Fruit fly (Drosophila melanogaster) whole organism, pupa: ENCODE data around the gene Ndc1.
A peak's percentile ranks its signal among the peaks of the same experiment; 100 is the strongest.

Experiments used
- CG10348 ChIP-seq: fragments of 200-800 bp; sonication (Bioruptor generic); IDR thresholded peaks from 2 replicates; pipeline ENCODE4 v1.3.6; 2022; ENCODE audit warnings: missing biosample characterization, missing genetic modification characterization
- CG12605 ChIP-seq: fragments of 200-800 bp; sonication (Bioruptor generic); IDR thresholded peaks from 2 replicates; pipeline ENCODE4 v1.3.6; 2022; ENCODE audit warnings: missing biosample characterization, missing genetic modification characterization
- CG13204 ChIP-seq: fragments of 200-800 bp; sonication (Bioruptor generic); optimal IDR thresholded peaks from 2 replicates; lab custom pipeline; 2018; ENCODE audit warnings: missing biosample characterization, mild to moderate bottlenecking, missing genetic modification characterization, moderate library complexity
- CG14655 ChIP-seq: fragments of 200-800 bp; sonication (Bioruptor generic); optimal IDR thresholded peaks from 3 replicates; lab custom pipeline; 2017; ENCODE audit warnings: mild to moderate bottlenecking, missing biosample characterization, missing genetic modification reagents, missing genetic modification characterization
- CG15710 ChIP-seq: fragments of 200-800 bp; sonication (Bioruptor generic); optimal IDR thresholded peaks from 2 replicates; lab custom pipeline; 2018; ENCODE audit warnings: missing biosample characterization, mild to moderate bottlenecking, missing genetic modification characterization, moderate library complexity
- CG17806 ChIP-seq: fragments of 200-800 bp; sonication (Bioruptor generic); optimal IDR thresholded peaks from 2 replicates; lab custom pipeline; 2018; ENCODE audit warnings: missing biosample characterization, mild to moderate bottlenecking, missing genetic modification characterization, moderate library complexity
- CG32121 ChIP-seq: fragments of 200-800 bp; sonication (Bioruptor generic); IDR thresholded peaks from 2 replicates; pipeline ENCODE4 v1.3.6; 2022; ENCODE audit warnings: missing biosample characterization, missing genetic modification characterization
- CG34367 ChIP-seq: fragments of 200-800 bp; sonication (Bioruptor generic); optimal IDR thresholded peaks from 2 replicates; lab custom pipeline; 2018; ENCODE audit warnings: missing biosample characterization, mild to moderate bottlenecking, missing genetic modification characterization
- CG4496 ChIP-seq: fragments of 200-800 bp; sonication (Bioruptor generic); IDR thresholded peaks from 3 replicates; pipeline ENCODE4 v1.3.6; 2022; ENCODE audit warnings: missing biosample characterization, missing genetic modification characterization
- CG8159 ChIP-seq: fragments of 200-800 bp; sonication (Bioruptor generic); optimal IDR thresholded peaks from 3 replicates; lab custom pipeline; 2018; ENCODE audit warnings: missing biosample characterization, mild to moderate bottlenecking, missing genetic modification characterization, moderate library complexity
- CG8301 ChIP-seq: fragments of 200-800 bp; sonication (Bioruptor generic); optimal IDR thresholded peaks from 2 replicates; lab custom pipeline; 2018; ENCODE audit warnings: missing biosample characterization, mild to moderate bottlenecking, missing genetic modification characterization
- CG9948 ChIP-seq: fragments of 200-800 bp; sonication (Bioruptor generic); optimal IDR thresholded peaks from 2 replicates; lab custom pipeline; 2018; ENCODE audit warnings: missing biosample characterization, mild to moderate bottlenecking, missing genetic modification characterization, moderate library complexity
- D1 ChIP-seq: fragments of 200-800 bp; sonication (Bioruptor generic); optimal IDR thresholded peaks from 2 replicates; lab custom pipeline; 2018; ENCODE audit warnings: missing biosample characterization, mild to moderate bottlenecking, missing genetic modification characterization, moderate library complexity
- EcR ChIP-seq: fragments of 200-800 bp; sonication (Bioruptor generic); optimal IDR thresholded peaks from 3 replicates; lab custom pipeline; 2019; ENCODE audit warnings: missing biosample characterization, missing genetic modification characterization, mild to moderate bottlenecking, moderate library complexity, missing genetic modification reagents
- Ets98B ChIP-seq: fragments of 200-800 bp; sonication (Bioruptor generic); IDR thresholded peaks from 2 replicates; pipeline ENCODE4 v1.3.6; 2022; ENCODE audit warnings: missing biosample characterization, missing genetic modification characterization
- Pif1A ChIP-seq: fragments of 200-800 bp; sonication (Bioruptor generic); optimal IDR thresholded peaks from 3 replicates; lab custom pipeline; 2016; ENCODE audit warnings: missing biosample characterization, missing genetic modification characterization
- Pif1B ChIP-seq: fragments of 200-800 bp; sonication (Bioruptor generic); optimal IDR thresholded peaks from 3 replicates; lab custom pipeline; 2016; ENCODE audit warnings: missing biosample characterization, missing genetic modification characterization
- Snoo ChIP-seq: fragments of 200-800 bp; sonication (Bioruptor generic); optimal IDR thresholded peaks from 3 replicates; lab custom pipeline; 2017; ENCODE audit warnings: missing biosample characterization, mild to moderate bottlenecking, missing genetic modification characterization, inconsistent platforms
- fd96Ca ChIP-seq: fragments of 200-800 bp; sonication (Bioruptor generic); IDR thresholded peaks from 3 replicates; pipeline ENCODE4 v1.3.6; 2022; ENCODE audit warnings: missing biosample characterization, missing genetic modification characterization
- gl ChIP-seq: fragments of 200-800 bp; sonication (Bioruptor generic); optimal IDR thresholded peaks from 2 replicates; lab custom pipeline; 2018; ENCODE audit warnings: missing biosample characterization, mild to moderate bottlenecking, missing genetic modification characterization
- rn ChIP-seq: fragments of 200-800 bp; sonication (Bioruptor generic); IDR thresholded peaks from 2 replicates; pipeline ENCODE4 v1.3.6; 2022; ENCODE audit warnings: missing biosample characterization, missing genetic modification characterization

Ndc1 gene

DNA sequence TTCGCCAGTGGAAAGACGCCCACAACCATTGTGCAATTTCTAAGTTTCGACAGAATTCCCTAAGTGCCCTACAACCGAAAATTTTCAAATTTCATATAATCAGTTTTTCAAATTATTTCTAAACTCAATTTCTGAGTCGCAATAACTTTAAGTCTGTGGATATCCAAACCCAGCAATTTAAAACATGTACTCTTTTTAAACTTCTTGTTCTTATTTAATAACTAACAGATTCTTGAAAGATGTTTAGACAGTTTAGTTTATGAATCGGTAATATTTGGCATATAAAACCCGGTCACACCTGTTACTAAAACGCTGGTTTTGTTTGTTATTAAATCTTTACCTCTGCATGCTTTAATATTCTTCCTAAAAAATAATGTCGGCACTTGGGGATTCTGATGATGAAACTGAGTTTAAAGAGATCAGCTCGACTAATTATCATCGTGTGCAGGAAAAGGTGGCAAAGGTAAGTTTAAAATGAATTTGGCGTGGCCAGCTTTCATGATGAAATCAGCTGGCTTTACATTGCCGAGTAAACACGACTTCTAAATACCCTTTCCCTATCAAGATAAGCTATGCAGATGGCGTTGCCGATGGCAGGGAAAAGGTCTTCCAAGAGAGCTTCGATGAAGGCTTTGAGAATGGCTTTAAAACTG, 4.9 kb downstream of the Ndc1 start, which contains the start of the genes CG43998, CG43999 and CG31142:
Gene CG43998 (minus strand): TSS at position 51 of the 653 bp plus-strand sequence.
Gene CG43999 (minus strand): TSS at position 51 of the 653 bp plus-strand sequence.
Gene CG31142 (plus strand): TSS at position 294 of the 653 bp plus-strand sequence.
- TF ChIP-seq CG17806 (no peak), CG9948 (tag; lab: Kevin White, UChicago) (no peak), Snoo (tag; lab: Kevin White, UChicago) (peak; percentile 4), Ets98B (GFP tag; lab: Robert Waterston, UW) (no peak)

DNA sequence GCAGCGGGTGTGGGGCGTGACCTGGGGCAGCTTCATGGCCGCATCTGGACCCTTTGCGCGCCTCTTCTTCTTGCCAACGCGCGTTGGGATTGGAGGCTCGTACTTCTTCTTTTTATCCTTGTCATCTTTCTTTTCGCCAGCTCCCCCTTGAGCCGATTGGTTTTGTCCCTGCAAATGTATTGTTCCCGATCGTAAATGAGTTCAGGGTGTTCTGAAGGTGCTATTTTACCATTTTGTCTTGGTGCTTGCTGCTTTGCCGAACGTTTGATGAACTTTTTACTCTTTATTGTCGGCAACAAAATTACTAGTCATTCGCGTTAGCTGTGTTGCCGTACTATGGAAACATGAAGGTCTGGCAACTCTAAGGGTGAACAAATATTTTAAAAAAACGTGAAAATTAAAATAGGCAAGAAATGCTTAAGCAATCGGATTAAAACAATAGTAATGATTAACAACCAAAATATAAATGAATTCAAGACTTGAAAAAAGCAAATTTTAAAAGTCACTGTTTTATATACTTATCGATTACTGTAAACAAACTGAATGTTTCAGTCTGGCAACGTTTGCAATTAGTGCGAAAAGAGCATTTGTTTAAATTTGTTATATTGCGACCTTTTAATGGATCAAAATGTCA, 7.0 kb downstream of the Ndc1 start, which contains the start of the genes Rpt2 and CG13599:
Gene Rpt2 (minus strand): TSS at position 464 of the 634 bp plus-strand sequence.
Gene CG13599 (plus strand): TSS at position 545 of the 634 bp plus-strand sequence.
- TF ChIP-seq CG10348 (GFP tag; lab: Robert Waterston, UW) = no peak
- peak; percentile 18 for TF ChIP-seq EcR

DNA sequence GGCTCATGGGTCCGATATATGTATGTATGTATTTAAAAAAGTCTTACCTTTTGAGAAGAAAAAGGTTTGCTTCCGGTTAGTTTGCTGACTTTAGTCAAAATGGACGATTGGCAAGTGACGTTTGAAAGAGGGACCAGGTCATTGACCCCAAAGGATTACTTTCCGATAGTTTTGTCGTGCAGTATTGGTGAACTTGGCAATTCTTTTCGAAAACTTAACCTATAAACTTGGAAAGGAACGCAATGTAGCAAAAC, 9.2 kb downstream of the Ndc1 start, which contains the start of gene RpS19b:
Gene RpS19b (minus strand): TSS at position 101 of the 254 bp plus-strand sequence.
- TF ChIP-seq Snoo (tag; lab: Kevin White, UChicago) = no peak
- no peak for TF ChIP-seq CG15710 (tag; lab: Kevin White, UChicago)
- TF ChIP-seq CG12605 (GFP tag; lab: Robert Waterston, UW) = no peak
- no peak for TF ChIP-seq Pif1A (GFP tag; lab: Kevin White, UChicago)
- TF ChIP-seq rn (GFP tag; lab: Robert Waterston, UW) = no peak
- TF ChIP-seq Ets98B (GFP tag; lab: Robert Waterston, UW) = no peak
- TF ChIP-seq CG10348 (GFP tag; lab: Robert Waterston, UW) = no peak
- TF ChIP-seq CG8159 = no peak
- TF ChIP-seq D1 = no peak
- no peak for TF ChIP-seq CG17806
- no peak for TF ChIP-seq CG32121 (GFP tag; lab: Robert Waterston, UW)

DNA sequence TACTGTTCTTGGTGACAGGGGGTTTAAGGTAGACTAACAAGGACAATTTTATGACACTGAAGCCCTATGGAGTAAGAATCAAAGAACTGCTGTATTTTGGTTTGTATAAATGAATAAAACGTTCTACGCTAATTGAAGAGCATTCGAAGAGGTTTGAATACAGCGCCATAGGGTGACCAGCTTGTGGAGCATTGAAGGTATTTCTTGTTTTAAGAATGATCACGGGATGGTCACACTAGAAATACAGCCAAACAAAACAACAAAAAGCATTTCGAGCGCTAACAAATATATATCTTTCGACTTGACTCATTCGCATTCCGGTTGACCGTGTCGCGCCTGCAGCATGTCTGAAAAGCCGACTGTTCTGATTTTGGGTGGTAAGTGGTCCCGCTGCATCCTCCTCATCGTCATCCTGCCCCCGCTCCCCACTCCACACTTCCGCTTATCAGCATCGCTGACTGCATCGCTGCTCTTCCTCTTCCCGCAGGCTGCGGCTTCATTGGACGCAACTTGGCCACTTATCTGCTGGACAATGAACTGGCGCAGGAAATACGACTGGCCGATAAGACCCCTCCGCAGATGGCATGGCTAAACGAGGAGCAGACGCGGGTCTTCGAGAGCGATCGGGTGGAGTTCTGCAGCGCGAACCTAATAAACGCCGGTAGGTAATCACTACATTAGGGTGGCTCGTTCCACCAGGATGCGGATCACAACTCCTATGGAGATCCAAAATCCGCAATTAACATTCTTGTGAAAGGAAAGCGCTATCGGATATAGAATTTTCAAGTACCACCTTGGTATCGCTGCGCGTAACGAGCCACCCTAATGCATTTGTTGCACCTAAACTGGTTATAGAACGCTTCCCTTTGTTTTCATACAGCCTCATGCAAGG, 9.7 kb downstream of the Ndc1 start, which contains the start of gene CG5854:
Gene CG5854 (plus strand): TSS at position 229 of the 892 bp plus-strand sequence.
- TF ChIP-seq CG9948 (tag; lab: Kevin White, UChicago) = peak; percentile 91
- TF ChIP-seq Pif1B (GFP tag; lab: Kevin White, UChicago) = peak; percentile 97
- TF ChIP-seq fd96Ca = peak; percentile 99
- TF ChIP-seq Pif1A (GFP tag; lab: Kevin White, UChicago) = peak; percentile 98
- peak; percentile 95 for TF ChIP-seq Snoo (tag; lab: Kevin White, UChicago)
- TF ChIP-seq CG8301 = peak; percentile 96
- peak; percentile 96 for TF ChIP-seq CG8159
- no peak for TF ChIP-seq D1
- peak; percentile 98 for TF ChIP-seq CG12605 (GFP tag; lab: Robert Waterston, UW)
- TF ChIP-seq CG32121 (GFP tag; lab: Robert Waterston, UW) = peak; percentile 96
- TF ChIP-seq CG17806 = peak; percentile 92
- peak; percentile 93 for TF ChIP-seq CG13204 (GFP tag; lab: Kevin White, UChicago)
- TF ChIP-seq EcR = peak; percentile 98
- TF ChIP-seq Ets98B (GFP tag; lab: Robert Waterston, UW) = peak; percentile 99
- peak; percentile 96 for TF ChIP-seq CG15710 (tag; lab: Kevin White, UChicago)
- TF ChIP-seq gl = peak; percentile 93
- peak; percentile 94 for TF ChIP-seq rn (GFP tag; lab: Robert Waterston, UW)
- TF ChIP-seq CG4496 (GFP tag; lab: Robert Waterston, UW) = peak; percentile 99
- TF ChIP-seq CG14655 (GFP tag; lab: Kevin White, UChicago) = peak; percentile 98
- TF ChIP-seq CG34367 = peak; percentile 95
- peak; percentile 83 for TF ChIP-seq CG10348 (GFP tag; lab: Robert Waterston, UW)

DNA sequence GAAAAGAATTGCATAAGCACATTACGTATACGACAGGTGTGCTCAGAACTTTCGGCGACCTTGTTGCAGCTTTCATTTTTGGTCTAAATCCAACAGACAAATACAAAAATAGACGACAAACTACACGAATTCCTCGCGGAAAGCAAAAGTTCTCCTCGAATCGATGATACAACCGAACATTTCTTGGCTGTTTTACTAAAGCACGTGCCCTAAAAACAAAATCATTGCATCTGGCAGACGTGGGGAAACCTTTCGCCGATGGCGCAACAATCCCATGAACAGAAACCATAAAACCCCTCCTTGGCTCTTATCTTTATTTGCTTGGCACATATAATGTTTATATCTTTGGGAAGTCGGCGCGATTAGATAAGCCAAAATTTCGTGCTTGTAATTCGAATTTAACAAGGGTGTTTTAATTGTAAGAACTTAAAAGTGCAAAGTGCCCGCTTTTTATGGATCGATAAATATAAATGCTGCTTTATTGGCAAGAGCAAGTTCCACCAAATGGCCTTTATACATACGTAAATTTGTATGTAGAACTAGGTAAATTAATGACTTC, 14.4 kb downstream of the Ndc1 start:
- TF ChIP-seq rn (GFP tag; lab: Robert Waterston, UW) (no peak), CG17806 (no peak), CG15710 (tag; lab: Kevin White, UChicago) (no peak), CG13204 (GFP tag; lab: Kevin White, UChicago) (no peak), CG12605 (GFP tag; lab: Robert Waterston, UW) (no peak), fd96Ca (no peak), CG4496 (GFP tag; lab: Robert Waterston, UW) (no peak), Pif1A (GFP tag; lab: Kevin White, UChicago) (no peak), CG8301 (no peak), CG32121 (GFP tag; lab: Robert Waterston, UW) (no peak), Snoo (tag; lab: Kevin White, UChicago) (no peak), D1 (no peak)
